Fruit fly (Drosophila melanogaster): ENCODE results near the gene Ge-1.
A peak's percentile ranks its signal among the peaks of the same experiment; 100 is the strongest.

The Ge-1 gene

dm6 chr2L:11066887-11067459 lies 33.7 kb downstream of the Ge-1 start, which contains the start of gene Samuel (continued):
- TF ChIP-seq CG4617 (GFP tag; optimal IDR thresholded peaks at IDR 0.05; ENCODE audit: borderline replicate concordance), result no peak
- no peak for TF ChIP-seq C15 (GFP tag; IDR thresholded peaks at IDR 0.05)
- no peak for TF ChIP-seq ATbp (GFP tag; optimal IDR thresholded peaks at IDR 0.05)
- TF ChIP-seq danr (GFP tag; IDR thresholded peaks at IDR 0.05), result no peak
- TF ChIP-seq Antp (GFP tag; optimal IDR thresholded peaks at IDR 0.05), result no peak
- TF ChIP-seq gsb-n (tag; optimal IDR thresholded peaks at IDR 0.05), result no peak
- no peak for TF ChIP-seq usp (GFP tag; optimal IDR thresholded peaks at IDR 0.05)
- TF ChIP-seq H15 (GFP tag; IDR thresholded peaks at IDR 0.05), result no peak
- no peak for TF ChIP-seq CG13123 (GFP tag; optimal IDR thresholded peaks at IDR 0.05)
- TF ChIP-seq grau (tag; optimal IDR thresholded peaks at IDR 0.05), result peak; percentile 22
- TF ChIP-seq CG1024 (GFP tag; IDR thresholded peaks at IDR 0.05), result no peak
- TF ChIP-seq kay (GFP tag; optimal IDR thresholded peaks at IDR 0.05), result no peak
- no peak for TF ChIP-seq Dfd (GFP tag; optimal IDR thresholded peaks at IDR 0.05)
- no peak for TF ChIP-seq E2f1 (GFP tag; IDR thresholded peaks at IDR 0.05)
- TF ChIP-seq kah (GFP tag; optimal IDR thresholded peaks at IDR 0.05), result peak; percentile 85
- TF ChIP-seq CG7963 (GFP tag; IDR thresholded peaks at IDR 0.05; ENCODE audit: partially characterized antibody), result 0 out of 3 replicates have a peak, but pooled peaks have one; percentile 20
- no peak for TF ChIP-seq en (GFP tag; optimal IDR thresholded peaks at IDR 0.05)
- no peak for TF ChIP-seq CG14050 (GFP tag; IDR thresholded peaks at IDR 0.05)
- peak; percentile 4 for TF ChIP-seq Ets97D (GFP tag; optimal IDR thresholded peaks at IDR 0.05)
- no peak for TF ChIP-seq lola (GFP tag; optimal IDR thresholded peaks at IDR 0.05)
- no peak for TF ChIP-seq nerfin-2 (GFP tag; IDR thresholded peaks at IDR 0.05; ENCODE audit: partially characterized antibody)
- no peak for TF ChIP-seq hth (optimal IDR thresholded peaks at IDR 0.05)
- no peak for TF ChIP-seq Doc3 (GFP tag; IDR thresholded peaks at IDR 0.05; ENCODE audit: partially characterized antibody)
- no peak for TF ChIP-seq Fer3 (tag; optimal IDR thresholded peaks at IDR 0.05)
- TF ChIP-seq unpg (GFP tag; optimal IDR thresholded peaks at IDR 0.05), result no peak
- no peak for TF ChIP-seq CG7271 (tag; optimal IDR thresholded peaks at IDR 0.05)
- TF ChIP-seq Sry-β (GFP tag; optimal IDR thresholded peaks at IDR 0.05), result no peak
- no peak for TF ChIP-seq CG1647 (GFP tag; optimal IDR thresholded peaks at IDR 0.05)
- TF ChIP-seq hb (GFP tag; IDR thresholded peaks at IDR 0.05; ENCODE audit: partially characterized antibody), result no peak
- TF ChIP-seq CG15696 (tag; optimal IDR thresholded peaks at IDR 0.05), result no peak
- TF ChIP-seq YL-1 (GFP tag; optimal IDR thresholded peaks at IDR 0.05), result no peak
- TF ChIP-seq ind (GFP tag; optimal IDR thresholded peaks at IDR 0.05), result no peak
- TF ChIP-seq CG9932 (GFP tag; IDR thresholded peaks at IDR 0.05), result no peak
- TF ChIP-seq otp (GFP tag; IDR thresholded peaks at IDR 0.05), result no peak
- TF ChIP-seq Dll (GFP tag; IDR thresholded peaks at IDR 0.05; ENCODE audit: partially characterized antibody), result no peak
- TF ChIP-seq CG9609 (GFP tag; optimal IDR thresholded peaks at IDR 0.05), result no peak
- no peak for TF ChIP-seq CG1602 (GFP tag; optimal IDR thresholded peaks at IDR 0.05)
- TF ChIP-seq Lhr (GFP tag; optimal IDR thresholded peaks at IDR 0.05), result no peak
- no peak for TF ChIP-seq Taf1 (GFP tag; IDR thresholded peaks at IDR 0.05)
- no peak for TF ChIP-seq gt (GFP tag; IDR thresholded peaks at IDR 0.05)
- no peak for TF ChIP-seq lilli (GFP tag; optimal IDR thresholded peaks at IDR 0.05)
- peak; percentile 50 for TF ChIP-seq onecut (GFP tag; IDR thresholded peaks at IDR 0.05)
- no peak for TF ChIP-seq Opbp (GFP tag; IDR thresholded peaks at IDR 0.05; ENCODE audit: partially characterized antibody)
- TF ChIP-seq Kr (GFP tag; optimal IDR thresholded peaks at IDR 0.05), result no peak
- TF ChIP-seq Nf-YB (GFP tag; optimal IDR thresholded peaks at IDR 0.05), result peak; percentile 73
- no peak for TF ChIP-seq CG16815 (GFP tag; optimal IDR thresholded peaks at IDR 0.05)
- peak; percentile 20 for TF ChIP-seq D19A (tag; optimal IDR thresholded peaks at IDR 0.05)
- TF ChIP-seq Six4 (GFP tag; optimal IDR thresholded peaks at IDR 0.05), result no peak
- TF ChIP-seq CG6813 (GFP tag; optimal IDR thresholded peaks at IDR 0.05), result peak; percentile 20
- TF ChIP-seq bab2 (GFP tag; optimal IDR thresholded peaks at IDR 0.05), result no peak
- no peak for TF ChIP-seq CG7786 (GFP tag; optimal IDR thresholded peaks at IDR 0.05)

Measured in whole organism, embryonic.